Fruit fly (Drosophila melanogaster) whole organism, embryonic: ENCODE results near the gene RpL7.

Source experiments
- CG11247 ChIP-seq: fragments of 200-800 bp; sonication (Bioruptor generic); IDR thresholded peaks from 2 replicates; pipeline ENCODE4 v1.3.6; 2022; ENCODE audit warnings: missing biosample characterization, missing genetic modification characterization
- CG11560 ChIP-seq: fragments of 200-800 bp; sonication (Bioruptor generic); IDR thresholded peaks from 3 replicates; pipeline ENCODE4 v1.3.6; 2022; ENCODE audit warnings: missing biosample characterization, missing genetic modification characterization
- CG12659 ChIP-seq: fragments of 200-800 bp; sonication (Bioruptor generic); optimal IDR thresholded peaks from 3 replicates; lab custom pipeline; 2017; ENCODE audit warnings: mild to moderate bottlenecking, missing biosample characterization, missing genetic modification reagents, missing genetic modification characterization
- CG12744 ChIP-seq: fragments of 200-800 bp; sonication (Bioruptor generic); optimal IDR thresholded peaks from 2 replicates; lab custom pipeline; 2016; ENCODE audit warnings: missing biosample characterization, missing genetic modification characterization
- CG13624 ChIP-seq: fragments of 200-800 bp; sonication (Bioruptor generic); optimal IDR thresholded peaks from 2 replicates; lab custom pipeline; 2016; ENCODE audit warnings: missing biosample characterization, missing genetic modification characterization
- CG13894 ChIP-seq: fragments of 200-800 bp; sonication (Bioruptor generic); optimal IDR thresholded peaks from 3 replicates; lab custom pipeline; 2018; ENCODE audit warnings: missing biosample characterization, mild to moderate bottlenecking, missing genetic modification characterization, moderate library complexity
- CG1602 ChIP-seq: fragments of 200-800 bp; sonication (Bioruptor generic); optimal IDR thresholded peaks from 3 replicates; lab custom pipeline; 2016; ENCODE audit warnings: missing biosample characterization, missing genetic modification characterization
- CG1603 ChIP-seq: fragments of 200-800 bp; sonication (Bioruptor generic); optimal IDR thresholded peaks from 2 replicates; lab custom pipeline; 2019; ENCODE audit warnings: missing biosample characterization, mild to moderate bottlenecking, missing genetic modification characterization, moderate library complexity
- CG17186 ChIP-seq: fragments of 200-800 bp; sonication (Bioruptor generic); optimal IDR thresholded peaks from 3 replicates; lab custom pipeline; 2017; ENCODE audit warnings: missing biosample characterization, missing genetic modification reagents, missing genetic modification characterization
- CG17802 ChIP-seq: fragments of 200-800 bp; sonication (Bioruptor generic); optimal IDR thresholded peaks from 2 replicates; lab custom pipeline; 2018; ENCODE audit warnings: missing biosample characterization, mild to moderate bottlenecking, missing genetic modification characterization, moderate library complexity
- CG30020 ChIP-seq: fragments of 200-800 bp; optimal IDR thresholded peaks from 2 replicates; lab custom pipeline; 2019; ENCODE audit warnings: missing biosample characterization, mild to moderate bottlenecking, missing genetic modification characterization, moderate library complexity
- CG33213 ChIP-seq: fragments of 200-800 bp; sonication (Bioruptor generic); optimal IDR thresholded peaks from 3 replicates; lab custom pipeline; 2016; ENCODE audit warnings: missing biosample characterization, missing genetic modification characterization
- CG34224 ChIP-seq: fragments of 200-800 bp; sonication (Bioruptor generic); IDR thresholded peaks from 3 replicates; pipeline ENCODE4 v1.3.6; 2022; ENCODE audit warnings: missing biosample characterization, missing genetic modification characterization; ENCODE audit not compliant: partially characterized antibody
- CG34376 ChIP-seq: fragments of 200-800 bp; sonication (Bioruptor generic); optimal IDR thresholded peaks from 2 replicates; lab custom pipeline; 2018; ENCODE audit warnings: missing biosample characterization, mild to moderate bottlenecking, missing genetic modification characterization
- CG3838 ChIP-seq: fragments of 200-800 bp; sonication (Bioruptor generic); optimal IDR thresholded peaks from 3 replicates; lab custom pipeline; 2016; ENCODE audit warnings: missing biosample characterization, missing genetic modification characterization
- CG42726 ChIP-seq: fragments of 200-800 bp; sonication (Bioruptor generic); IDR thresholded peaks from 2 replicates; pipeline ENCODE4 v1.3.6; 2022; ENCODE audit warnings: missing biosample characterization, missing genetic modification characterization; ENCODE audit not compliant: partially characterized antibody
- CG7271 ChIP-seq: fragments of 200-800 bp; sonication (Bioruptor generic); optimal IDR thresholded peaks from 2 replicates; lab custom pipeline; 2018; ENCODE audit warnings: missing biosample characterization, mild to moderate bottlenecking, missing genetic modification characterization, moderate library complexity
- CG8924 ChIP-seq: fragments of 200-800 bp; optimal IDR thresholded peaks from 3 replicates; lab custom pipeline; 2019; ENCODE audit warnings: missing biosample characterization, mild to moderate bottlenecking, missing genetic modification characterization, moderate library complexity
- CG9797 ChIP-seq: fragments of 200-800 bp; sonication (Bioruptor generic); optimal IDR thresholded peaks from 3 replicates; lab custom pipeline; 2018; ENCODE audit warnings: missing biosample characterization, mild to moderate bottlenecking, missing genetic modification characterization
- Doc3 ChIP-seq: fragments of 200-800 bp; sonication (Bioruptor generic); IDR thresholded peaks from 3 replicates; pipeline ENCODE4 v1.3.6; 2022; ENCODE audit warnings: missing biosample characterization, missing genetic modification characterization; ENCODE audit not compliant: partially characterized antibody
- Ets97D ChIP-seq: fragments of 200-800 bp; sonication (Bioruptor generic); optimal IDR thresholded peaks from 3 replicates; lab custom pipeline; 2016; ENCODE audit warnings: missing biosample characterization, missing genetic modification characterization
- HLH4C ChIP-seq: fragments of 200-800 bp; sonication (Bioruptor generic); IDR thresholded peaks from 3 replicates; pipeline ENCODE4 v1.3.6; 2022; ENCODE audit warnings: missing biosample characterization, missing genetic modification characterization; ENCODE audit not compliant: partially characterized antibody
- HmgZ ChIP-seq: fragments of 200-800 bp; sonication (Bioruptor generic); optimal IDR thresholded peaks from 2 replicates; lab custom pipeline; 2018; ENCODE audit warnings: missing biosample characterization, mild to moderate bottlenecking, missing genetic modification characterization
- Lhr ChIP-seq: fragments of 200-800 bp; sonication (Bioruptor generic); optimal IDR thresholded peaks from 3 replicates; lab custom pipeline; 2017; ENCODE audit warnings: mild to moderate bottlenecking, missing biosample characterization, missing genetic modification reagents, missing genetic modification characterization
- NFAT ChIP-seq: fragments of 200-800 bp; sonication (Bioruptor generic); IDR thresholded peaks from 2 replicates; pipeline ENCODE4 v1.3.6; 2022; ENCODE audit warnings: missing biosample characterization, missing genetic modification characterization
- Oaz ChIP-seq: fragments of 200-800 bp; sonication (Bioruptor generic); IDR thresholded peaks from 2 replicates; pipeline ENCODE4 v1.3.6; 2022; ENCODE audit warnings: missing biosample characterization, missing genetic modification characterization
- Oli ChIP-seq: fragments of 200-800 bp; sonication (Bioruptor generic); optimal IDR thresholded peaks from 2 replicates; lab custom pipeline; 2018; ENCODE audit warnings: missing biosample characterization, mild to moderate bottlenecking, missing genetic modification characterization, moderate library complexity
- Optix ChIP-seq: fragments of 200-800 bp; sonication (Bioruptor generic); IDR thresholded peaks from 3 replicates; pipeline ENCODE4 v1.3.6; 2022; ENCODE audit warnings: missing biosample characterization, missing genetic modification characterization
- Spps ChIP-seq: fragments of 200-800 bp; sonication (Bioruptor generic); optimal IDR thresholded peaks from 2 replicates; lab custom pipeline; 2018; ENCODE audit warnings: missing biosample characterization, mild to moderate bottlenecking, missing genetic modification characterization
- Sry-δ ChIP-seq: fragments of 200-800 bp; sonication (Bioruptor generic); optimal IDR thresholded peaks from 2 replicates; lab custom pipeline; 2016; ENCODE audit warnings: missing biosample characterization, missing genetic modification characterization
- Stat92E ChIP-seq, 3 experiments: fragments of >200 bp in 2 of 3; fragments of 200-800 bp in 1 of 3; sonication (Bioruptor generic) in 1 of 3; optimal IDR thresholded peaks; 2 replicates each; lab custom pipeline; 2017 to 2019; ENCODE audit warnings: missing biosample characterization in 3 of 3, missing genetic modification characterization in 3 of 3, mild to moderate bottlenecking in 1 of 3, moderate library complexity in 1 of 3
- YL-1 ChIP-seq: fragments of 200-800 bp; sonication (Bioruptor generic); optimal IDR thresholded peaks from 3 replicates; lab custom pipeline; 2017; ENCODE audit warnings: missing biosample characterization, mild to moderate bottlenecking, missing genetic modification characterization
- ato ChIP-seq: fragments of 200-800 bp; sonication (Bioruptor generic); IDR thresholded peaks from 2 replicates; pipeline ENCODE4 v1.3.6; 2022; ENCODE audit warnings: missing biosample characterization, missing genetic modification characterization; ENCODE audit not compliant: partially characterized antibody
- cato ChIP-seq: fragments of 200-800 bp; sonication (Bioruptor generic); optimal IDR thresholded peaks from 2 replicates; lab custom pipeline; 2016; ENCODE audit warnings: missing biosample characterization, missing genetic modification characterization, borderline replicate concordance
- da ChIP-seq: fragments of 200-800 bp; sonication (Bioruptor generic); optimal IDR thresholded peaks from 2 replicates; lab custom pipeline; 2016; ENCODE audit warnings: missing biosample characterization, missing genetic modification characterization
- dati ChIP-seq: fragments of 200-800 bp; sonication (Bioruptor generic); IDR thresholded peaks from 2 replicates; pipeline ENCODE4 v1.3.6; 2022; ENCODE audit warnings: missing biosample characterization, missing genetic modification characterization
- dimm ChIP-seq: fragments of 200-800 bp; sonication (Bioruptor generic); IDR thresholded peaks from 2 replicates; pipeline ENCODE4 v1.3.6; 2022; ENCODE audit warnings: missing biosample characterization, missing genetic modification characterization
- dm ChIP-seq: fragments of 200-800 bp; sonication (Bioruptor generic); optimal IDR thresholded peaks from 3 replicates; lab custom pipeline; 2016; ENCODE audit warnings: missing biosample characterization, missing genetic modification characterization
- eve ChIP-seq, 2 experiments: fragments of >200 bp; optimal IDR thresholded peaks; 2 replicates each; lab custom pipeline; 2017; ENCODE audit warnings: missing biosample characterization in 2 of 2, missing genetic modification characterization in 2 of 2
- gt ChIP-seq: fragments of 200-800 bp; sonication (Bioruptor generic); IDR thresholded peaks from 2 replicates; pipeline ENCODE4 v1.3.6; 2022; ENCODE audit warnings: missing biosample characterization, missing genetic modification characterization
- kah ChIP-seq: fragments of 200-800 bp; sonication (Bioruptor generic); optimal IDR thresholded peaks from 2 replicates; lab custom pipeline; 2018; ENCODE audit warnings: missing biosample characterization, mild to moderate bottlenecking, missing genetic modification characterization
- lilli ChIP-seq: fragments of 200-800 bp; sonication (Bioruptor generic); optimal IDR thresholded peaks from 3 replicates; lab custom pipeline; 2016; ENCODE audit warnings: missing biosample characterization, missing genetic modification characterization
- mld ChIP-seq: fragments of 200-800 bp; sonication (Bioruptor generic); IDR thresholded peaks from 3 replicates; pipeline ENCODE4 v1.3.6; 2022; ENCODE audit warnings: missing biosample characterization, missing genetic modification characterization; ENCODE audit not compliant: partially characterized antibody
- nerfin-1 ChIP-seq: fragments of 200-800 bp; sonication (Bioruptor generic); optimal IDR thresholded peaks from 3 replicates; lab custom pipeline; 2019; ENCODE audit warnings: missing biosample characterization, mild to moderate bottlenecking, missing genetic modification characterization, moderate library complexity
- nom ChIP-seq: fragments of 200-800 bp; sonication (Bioruptor generic); optimal IDR thresholded peaks from 2 replicates; lab custom pipeline; 2017; ENCODE audit warnings: missing biosample characterization, missing genetic modification characterization, mild to moderate bottlenecking, moderate library complexity, missing genetic modification reagents
- pfk ChIP-seq: fragments of 200-800 bp; sonication (Bioruptor generic); optimal IDR thresholded peaks from 2 replicates; lab custom pipeline; 2018; ENCODE audit warnings: missing biosample characterization, mild to moderate bottlenecking, missing genetic modification characterization, moderate library complexity
- phol ChIP-seq: fragments of 200-800 bp; sonication (Bioruptor generic); optimal IDR thresholded peaks from 3 replicates; lab custom pipeline; 2018; ENCODE audit warnings: missing biosample characterization, mild to moderate bottlenecking, missing genetic modification characterization, moderate library complexity
- sd ChIP-seq: fragments of 200-800 bp; sonication (Bioruptor generic); optimal IDR thresholded peaks from 3 replicates; lab custom pipeline; 2018; ENCODE audit warnings: missing biosample characterization, mild to moderate bottlenecking, missing genetic modification characterization, moderate library complexity
- ssp ChIP-seq: fragments of 200-800 bp; sonication (Bioruptor generic); IDR thresholded peaks from 2 replicates; pipeline ENCODE4 v1.3.6; 2022; ENCODE audit warnings: missing biosample characterization, missing genetic modification characterization
- stwl ChIP-seq: fragments of 200-800 bp; sonication (Bioruptor generic); optimal IDR thresholded peaks from 3 replicates; lab custom pipeline; 2018; ENCODE audit warnings: missing biosample characterization, mild to moderate bottlenecking, missing genetic modification characterization, moderate library complexity

The RpL7 gene

dm6 chr2L:10246785-10247190 lies 46.0 kb downstream of the RpL7 start, which contains the start of gene chico:
TSS of gene chico (minus strand) at chr2L:10247078.
- TF ChIP-seq ssp: no peak
- TF ChIP-seq CG17186 (GFP tag; lab: Kevin White, UChicago): peak; percentile 17
- peak; percentile 43 for TF ChIP-seq phol
- TF ChIP-seq Oli (tag; lab: Kevin White, UChicago): no peak
- peak; percentile 97 for TF ChIP-seq stwl (tag; lab: Kevin White, UChicago)
- TF ChIP-seq eve (GFP tag; optimal IDR thresholded peaks at IDR 0.05; lab: Kevin White, UChicago): peak in 1 of 2 experiments; percentile 76
- peak; percentile 64 for TF ChIP-seq Lhr
- peak; percentile 55; the same call in 1 of the 2 replicates for TF ChIP-seq ato (GFP tag; lab: Robert Waterston, UW)
- TF ChIP-seq kah (GFP tag; lab: Kevin White, UChicago): no peak
- TF ChIP-seq Optix (GFP tag; lab: Robert Waterston, UW): no peak
- TF ChIP-seq sd (tag; lab: Kevin White, UChicago): peak; percentile 82
- TF ChIP-seq lilli (GFP tag; lab: Kevin White, UChicago): peak; percentile 38
- peak; percentile 91 for TF ChIP-seq CG30020 (tag; lab: Kevin White, UChicago)
- TF ChIP-seq dm: peak; percentile 48
- no peak for TF ChIP-seq CG17802
- no peak for TF ChIP-seq CG1602 (GFP tag; lab: Kevin White, UChicago)
- TF ChIP-seq NFAT (GFP tag; lab: Robert Waterston, UW): no peak
- peak; percentile 93 for TF ChIP-seq Sry-δ (GFP tag; lab: Kevin White, UChicago)
- peak; percentile 99 for TF ChIP-seq CG11560 (tag; lab: Robert Waterston, UW)
- TF ChIP-seq Doc3 (GFP tag; lab: Robert Waterston, UW): peak; percentile 50; the same call in 1 of the 3 replicates
- no peak for TF ChIP-seq dimm
- no peak for TF ChIP-seq CG13894 (tag; lab: Kevin White, UChicago)
- TF ChIP-seq CG33213: peak; percentile 48
- peak; percentile 68 for TF ChIP-seq CG13624
- peak; percentile 62 for TF ChIP-seq YL-1 (GFP tag; lab: Kevin White, UChicago)
- peak; percentile 83 for TF ChIP-seq Ets97D
- no peak for TF ChIP-seq Oaz (GFP tag; lab: Robert Waterston, UW)
- peak; percentile 53 for TF ChIP-seq CG9797 (GFP tag; lab: Kevin White, UChicago)
- peak; percentile 51 for TF ChIP-seq HmgZ (tag; lab: Kevin White, UChicago)
- TF ChIP-seq CG8924: peak; percentile 44
- peak; percentile 35; the same call in 1 of the 2 replicates for TF ChIP-seq CG42726
- no peak for TF ChIP-seq CG7271 (tag; lab: Kevin White, UChicago)
- TF ChIP-seq pfk (GFP tag; lab: Kevin White, UChicago): peak; percentile 68
- peak; percentile 0 for TF ChIP-seq Spps (tag; lab: Kevin White, UChicago)
- TF ChIP-seq HLH4C (GFP tag; lab: Robert Waterston, UW): peak; percentile 80
- TF ChIP-seq da (GFP tag; lab: Kevin White, UChicago): no peak
- no peak for TF ChIP-seq dati
- TF ChIP-seq gt (GFP tag; lab: Robert Waterston, UW): no peak
- no peak for TF ChIP-seq CG12744 (GFP tag; lab: Kevin White, UChicago)
- no peak for TF ChIP-seq nom (GFP tag; lab: Kevin White, UChicago)
- no peak for TF ChIP-seq CG11247 (GFP tag; lab: Robert Waterston, UW)
- TF ChIP-seq CG34376 (GFP tag; lab: Kevin White, UChicago): peak; percentile 63
- TF ChIP-seq CG3838 (GFP tag; lab: Kevin White, UChicago): no peak
- no peak for TF ChIP-seq cato
- TF ChIP-seq mld (GFP tag; lab: Robert Waterston, UW): no peak
- peak; percentile 83 for TF ChIP-seq CG1603 (tag; lab: Kevin White, UChicago)
- TF ChIP-seq CG12659 (GFP tag; lab: Kevin White, UChicago): peak; percentile 77
- peak; percentile 56 for TF ChIP-seq CG34224 (GFP tag; lab: Robert Waterston, UW)
- TF ChIP-seq Stat92E (GFP tag; optimal IDR thresholded peaks at IDR 0.05; lab: Kevin White, UChicago): peak in 1 of 3 experiments; percentile 17
- peak; percentile 93 for TF ChIP-seq nerfin-1 (tag; lab: Kevin White, UChicago)
